Worm (Caenorhabditis elegans) whole organism, L3 larva: ENCODE results near the gene clec-45.

Experiments
- aly-2 ChIP-seq: fragments of 150-350 bp; optimal IDR thresholded peaks from 2 replicates; lab custom pipeline; 2014; ENCODE audit warnings: missing biosample characterization, missing genetic modification characterization
- ama-1 ChIP-seq: fragments of 150-350 bp; optimal IDR thresholded peaks from 2 replicates; lab custom pipeline; 2018
- ceh-16 ChIP-seq: sonication (generic microtip); optimal IDR thresholded peaks from 2 replicates; lab custom pipeline; 2017; ENCODE audit warnings: missing biosample characterization, missing genetic modification characterization
- ceh-28 ChIP-seq: fragments of 150-350 bp; optimal IDR thresholded peaks from 2 replicates; lab custom pipeline; 2014; ENCODE audit warnings: missing biosample characterization, missing genetic modification reagents, missing genetic modification characterization
- ceh-82 ChIP-seq: fragments of 150-350 bp; optimal IDR thresholded peaks from 2 replicates; lab custom pipeline; 2014; ENCODE audit warnings: missing biosample characterization, missing genetic modification characterization
- daf-12 ChIP-seq: fragments of 150-350 bp; optimal IDR thresholded peaks from 2 replicates; lab custom pipeline; 2014; ENCODE audit warnings: missing biosample characterization, missing genetic modification reagents, missing genetic modification characterization
- egl-27 ChIP-seq: sonication (generic microtip); optimal IDR thresholded peaks from 4 replicates; lab custom pipeline; 2017; ENCODE audit warnings: missing biosample characterization, missing genetic modification reagents, missing genetic modification characterization
- egl-5 ChIP-seq: fragments of 150-350 bp; optimal IDR thresholded peaks from 2 replicates; lab custom pipeline; 2017; ENCODE audit warnings: missing biosample characterization, missing genetic modification reagents, missing genetic modification characterization, inconsistent platforms
- elt-1 ChIP-seq: fragments of 150-350 bp; optimal IDR thresholded peaks from 2 replicates; lab custom pipeline; 2014; ENCODE audit warnings: missing biosample characterization, missing genetic modification characterization
- elt-2 ChIP-seq: sonication (generic microtip); optimal IDR thresholded peaks from 2 replicates; lab custom pipeline; 2016; ENCODE audit warnings: missing genetic modification reagents, mild to moderate bottlenecking, missing genetic modification characterization, missing compliant biosample characterization
- elt-3 ChIP-seq, 3 experiments: fragments of 150-350 bp in 1 of 3; sonication (generic microtip) in 2 of 3; optimal IDR thresholded peaks; 2 replicates in 2 of 3; 4 replicates in 1 of 3; lab custom pipeline; 2014 to 2017; ENCODE audit warnings: missing biosample characterization in 3 of 3, missing genetic modification characterization in 3 of 3
- eor-1 ChIP-seq, 2 experiments: fragments of 150-350 bp; optimal IDR thresholded peaks; 2 replicates each; lab custom pipeline; 2014 to 2018; ENCODE audit warnings: missing biosample characterization in 2 of 2, missing genetic modification characterization in 2 of 2
- fkh-10 ChIP-seq: sonication (generic microtip); optimal IDR thresholded peaks from 2 replicates; lab custom pipeline; 2017; ENCODE audit warnings: missing biosample characterization, missing genetic modification reagents, missing genetic modification characterization
- fkh-2 ChIP-seq: fragments of 150-350 bp; optimal IDR thresholded peaks from 2 replicates; lab custom pipeline; 2014; ENCODE audit warnings: missing biosample characterization, missing genetic modification reagents, missing genetic modification characterization
- fos-1 ChIP-seq: fragments of 150-350 bp; optimal IDR thresholded peaks from 2 replicates; lab custom pipeline; 2014; ENCODE audit warnings: missing biosample characterization, missing genetic modification characterization
- jun-1 ChIP-seq: fragments of 150-350 bp; optimal IDR thresholded peaks from 2 replicates; lab custom pipeline; 2014; ENCODE audit warnings: missing biosample characterization, missing genetic modification reagents, missing genetic modification characterization
- lsy-12 ChIP-seq: sonication (generic microtip); optimal IDR thresholded peaks from 2 replicates; lab custom pipeline; 2016; ENCODE audit warnings: mild to moderate bottlenecking, missing genetic modification characterization, missing compliant biosample characterization
- mml-1 ChIP-seq: fragments of 150-350 bp; sonication (generic microtip); optimal IDR thresholded peaks from 3 replicates; lab custom pipeline; 2014; ENCODE audit warnings: missing biosample characterization, missing genetic modification characterization
- nhr-12 ChIP-seq: fragments of 150-350 bp; optimal IDR thresholded peaks from 2 replicates; lab custom pipeline; 2014; ENCODE audit warnings: missing biosample characterization, missing genetic modification characterization
- nhr-237 ChIP-seq: fragments of 150-350 bp; optimal IDR thresholded peaks from 2 replicates; lab custom pipeline; 2014; ENCODE audit warnings: missing biosample characterization, missing genetic modification characterization
- nhr-28 ChIP-seq: fragments of 150-350 bp; optimal IDR thresholded peaks from 2 replicates; lab custom pipeline; 2014; ENCODE audit warnings: missing biosample characterization, missing genetic modification characterization
- nhr-43 ChIP-seq: sonication (generic microtip); optimal IDR thresholded peaks from 2 replicates; lab custom pipeline; 2016; ENCODE audit warnings: mild to moderate bottlenecking, missing genetic modification characterization, missing compliant biosample characterization; ENCODE audit not compliant: poor library complexity, severe bottlenecking
- nhr-67 ChIP-seq: fragments of 150-350 bp; optimal IDR thresholded peaks from 2 replicates; lab custom pipeline; 2014; ENCODE audit warnings: missing biosample characterization, missing genetic modification characterization
- nhr-76 ChIP-seq: fragments of 150-350 bp; sonication (generic microtip); optimal IDR thresholded peaks from 5 replicates; lab custom pipeline; 2014; ENCODE audit warnings: missing biosample characterization, missing genetic modification characterization
- nhr-77 ChIP-seq: fragments of 150-350 bp; optimal IDR thresholded peaks from 2 replicates; lab custom pipeline; 2014; ENCODE audit warnings: missing biosample characterization, missing genetic modification characterization
- pqm-1 ChIP-seq: fragments of 150-350 bp; optimal IDR thresholded peaks from 2 replicates; lab custom pipeline; 2017; ENCODE audit warnings: missing biosample characterization, missing genetic modification characterization, inconsistent platforms
- sea-2 ChIP-seq: fragments of 150-350 bp; sonication (generic microtip); optimal IDR thresholded peaks from 4 replicates; lab custom pipeline; 2014; ENCODE audit warnings: missing biosample characterization, missing genetic modification reagents, missing genetic modification characterization
- skn-1 ChIP-seq: fragments of 150-350 bp; optimal IDR thresholded peaks from 2 replicates; lab custom pipeline; 2014; ENCODE audit warnings: missing biosample characterization, missing genetic modification characterization
- snpc-4 ChIP-seq: fragments of 150-350 bp; optimal IDR thresholded peaks from 2 replicates; lab custom pipeline; 2014; ENCODE audit warnings: missing biosample characterization, missing genetic modification characterization
- tbx-2 ChIP-seq: sonication (generic microtip); optimal IDR thresholded peaks from 2 replicates; lab custom pipeline; 2016; ENCODE audit warnings: mild to moderate bottlenecking, missing genetic modification characterization, missing compliant biosample characterization
- unc-39 ChIP-seq: sonication (generic microtip); optimal IDR thresholded peaks from 4 replicates; lab custom pipeline; 2017; ENCODE audit warnings: missing biosample characterization, missing genetic modification characterization
- unc-62 ChIP-seq: fragments of 150-350 bp; sonication (generic microtip); optimal IDR thresholded peaks from 4 replicates; lab custom pipeline; 2014; ENCODE audit warnings: missing biosample characterization, missing genetic modification reagents, missing genetic modification characterization
- zag-1 ChIP-seq: fragments of 150-350 bp; optimal IDR thresholded peaks from 2 replicates; lab custom pipeline; 2014; ENCODE audit warnings: missing biosample characterization, missing genetic modification characterization
- ztf-11 ChIP-seq: fragments of 150-350 bp; optimal IDR thresholded peaks from 2 replicates; lab custom pipeline; 2014; ENCODE audit warnings: missing biosample characterization, missing genetic modification characterization

Gene clec-45

DNA sequence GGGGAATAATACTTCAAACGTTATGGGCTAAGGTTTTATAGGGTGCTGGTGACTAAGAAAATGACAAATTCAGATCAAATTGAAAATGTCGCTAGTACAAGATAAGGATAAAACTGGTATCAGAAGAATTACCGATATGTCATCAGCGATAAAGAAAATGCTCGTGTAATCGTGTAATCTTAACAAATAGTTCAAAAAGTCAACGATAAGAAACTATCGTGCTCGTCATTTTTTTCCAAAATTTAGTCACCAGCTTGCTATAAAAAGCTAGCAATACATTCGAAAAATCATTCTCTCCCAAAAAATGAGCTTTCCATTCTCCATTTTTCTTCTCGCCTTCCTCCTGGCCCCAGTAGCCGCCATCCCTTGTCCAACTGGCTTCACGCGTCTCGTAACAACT, at the start of gene clec-45:
TSS of gene clec-45 (plus strand) at position 301 of the 400 bp plus-strand sequence.
- TF ChIP-seq nhr-237 (tag; lab: Kevin White, UChicago) (no peak), ceh-16 (no peak), lsy-12 (tag; lab: Kevin White, UChicago) (no peak), unc-62 (no peak), ama-1 (lab: Kevin White, UChicago) (no peak), nhr-28 (tag; lab: Kevin White, UChicago) (no peak), nhr-67 (tag; lab: Kevin White, UChicago) (no peak), elt-2 (no peak), aly-2 (tag; lab: Kevin White, UChicago) (no peak), egl-5 (tag; lab: Kevin White, UChicago) (no peak)

DNA sequence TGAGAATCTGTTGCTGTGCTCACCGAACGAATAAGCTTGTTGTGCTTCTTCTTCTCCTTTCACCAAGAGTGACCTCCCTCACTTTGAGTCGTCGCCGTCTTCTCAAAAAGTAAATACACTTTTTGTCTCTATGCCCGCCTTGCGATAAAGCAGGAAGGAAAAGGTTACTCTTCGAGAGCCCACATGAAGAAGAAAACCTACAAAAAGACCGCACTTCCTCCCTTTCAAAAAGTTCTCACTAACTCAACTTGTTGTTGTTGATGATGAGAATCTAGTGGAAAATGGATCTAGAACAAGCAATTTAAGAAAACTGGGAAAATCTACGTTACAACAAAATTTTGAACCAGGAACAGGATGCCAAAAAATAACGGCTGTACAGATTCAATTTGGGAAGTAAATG, 47.4 kb upstream of the clec-45 start, which contains the start of gene C50E3.6:
TSS of gene C50E3.6 (minus strand) at position 101 of the 400 bp plus-strand sequence.
- no peak for TF ChIP-seq ztf-11
- TF ChIP-seq egl-27 (tag; lab: Kevin White, UChicago) = no peak
- no peak for TF ChIP-seq fkh-2 (tag; lab: Kevin White, UChicago)
- TF ChIP-seq jun-1 (tag; lab: Kevin White, UChicago) = no peak
- no peak for TF ChIP-seq nhr-237 (tag; lab: Kevin White, UChicago)
- TF ChIP-seq nhr-28 (tag; lab: Kevin White, UChicago) = no peak
- no peak for TF ChIP-seq daf-12 (tag; lab: Kevin White, UChicago)

- no peak for TF ChIP-seq unc-39 (tag; lab: Kevin White, UChicago)
- no peak for TF ChIP-seq nhr-237 (tag; lab: Kevin White, UChicago)
- TF ChIP-seq ceh-16 = no peak
- TF ChIP-seq fkh-2 (tag; lab: Kevin White, UChicago) = no peak
- no peak for TF ChIP-seq eor-1 (tag; optimal IDR thresholded peaks at IDR 0.05; lab: Kevin White, UChicago)
- TF ChIP-seq elt-2 = no peak
- TF ChIP-seq snpc-4 (tag; lab: Kevin White, UChicago) = peak; percentile 6
- no peak for TF ChIP-seq nhr-43 (tag; lab: Kevin White, UChicago)
These were observed 42.8 kb upstream of the clec-45 start for ce11 chrV:7595132-7595531.

- TF ChIP-seq fkh-10 (GFP tag; lab: Kevin White, UChicago) = no peak
- no peak for TF ChIP-seq elt-1 (tag; lab: Kevin White, UChicago)
- TF ChIP-seq zag-1 (tag; lab: Kevin White, UChicago) = no peak
- TF ChIP-seq jun-1 (tag; lab: Kevin White, UChicago) = no peak
- no peak for TF ChIP-seq fos-1 (tag; lab: Kevin White, UChicago)
- no peak for TF ChIP-seq nhr-28 (tag; lab: Kevin White, UChicago)
- no peak for TF ChIP-seq nhr-76 (tag; lab: Kevin White, UChicago)
- no peak for TF ChIP-seq lsy-12 (tag; lab: Kevin White, UChicago)
- TF ChIP-seq elt-2 = no peak
- TF ChIP-seq sea-2 = no peak
- no peak for TF ChIP-seq ceh-16
- no peak for TF ChIP-seq elt-3 (tag; optimal IDR thresholded peaks at IDR 0.05; lab: Kevin White, UChicago)
- TF ChIP-seq tbx-2 (tag; lab: Kevin White, UChicago) = no peak
- TF ChIP-seq skn-1 (tag; lab: Kevin White, UChicago) = no peak
- no peak for TF ChIP-seq ceh-28
- TF ChIP-seq nhr-77 = no peak
- TF ChIP-seq pqm-1 = no peak
- no peak for TF ChIP-seq nhr-12 (tag; lab: Kevin White, UChicago)
- no peak for TF ChIP-seq mml-1 (tag; lab: Kevin White, UChicago)
- no peak for TF ChIP-seq ceh-82 (tag; lab: Kevin White, UChicago)
These were observed 39.6 kb upstream of the clec-45 start, which contains the start of gene C50E3.7 for ce11 chrV:7598269-7598668. TSS of gene C50E3.7 (minus strand) at chrV:7598369.

- no peak for TF ChIP-seq fos-1 (tag; lab: Kevin White, UChicago)
- TF ChIP-seq unc-39 (tag; lab: Kevin White, UChicago) = no peak
These were observed 37.8 kb upstream of the clec-45 start, which contains the start of gene C50E3.9 for ce11 chrV:7600149-7600548. TSS of gene C50E3.9 (minus strand) at chrV:7600249.
